Fruit fly (Drosophila melanogaster) S2 (cell line): ENCODE results near the gene Chsy.
A peak's percentile ranks its signal among the peaks of the same experiment; 100 is the strongest.

Experiments used
- CG8478 ChIP-seq: fragments of >200 bp; optimal IDR thresholded peaks from 2 replicates; lab custom pipeline; 2018
- CTCF ChIP-seq, 2 experiments: fragments of >200 bp; optimal IDR thresholded peaks; 2 replicates each; lab custom pipeline; 2018

DNA sequence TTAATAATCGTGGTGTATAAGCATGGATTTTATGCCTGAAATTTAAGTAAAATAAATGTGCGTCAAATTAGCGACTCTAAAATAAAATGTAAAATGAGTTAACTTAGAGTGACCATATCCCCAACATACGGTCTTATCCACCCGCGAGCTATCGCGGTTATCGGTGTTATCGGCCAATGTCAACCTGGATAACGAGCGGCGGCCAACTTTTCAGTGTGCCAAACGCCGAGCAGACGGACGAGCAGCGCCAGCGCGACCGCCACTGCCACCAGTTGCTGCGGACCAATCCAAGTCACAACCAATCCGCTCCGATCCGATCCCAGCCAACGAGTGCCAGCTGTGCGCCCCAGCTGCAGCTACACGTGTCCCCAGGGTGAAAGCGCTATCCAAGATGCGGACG is 15.3 kb downstream of the Chsy start, which contains the start of the genes cerv and CG7872:
- TF ChIP-seq CG8478 (lab: Kevin White, UChicago): no peak
- peak in 1 of 2 experiments; percentile 2 for TF ChIP-seq CTCF (optimal IDR thresholded peaks at IDR 0.05; lab: Kevin White, UChicago)
